Fruit fly (Drosophila melanogaster): ENCODE data around the gene CG5805.

CG5805 gene

dm6 chr3R:24787042-24787565 lies at the start of gene CG5805:
Gene CG5805 (minus strand): TSS chr3R:24787421.
- no peak for TF ChIP-seq CG8478 (optimal IDR thresholded peaks at IDR 0.05)

DNA sequence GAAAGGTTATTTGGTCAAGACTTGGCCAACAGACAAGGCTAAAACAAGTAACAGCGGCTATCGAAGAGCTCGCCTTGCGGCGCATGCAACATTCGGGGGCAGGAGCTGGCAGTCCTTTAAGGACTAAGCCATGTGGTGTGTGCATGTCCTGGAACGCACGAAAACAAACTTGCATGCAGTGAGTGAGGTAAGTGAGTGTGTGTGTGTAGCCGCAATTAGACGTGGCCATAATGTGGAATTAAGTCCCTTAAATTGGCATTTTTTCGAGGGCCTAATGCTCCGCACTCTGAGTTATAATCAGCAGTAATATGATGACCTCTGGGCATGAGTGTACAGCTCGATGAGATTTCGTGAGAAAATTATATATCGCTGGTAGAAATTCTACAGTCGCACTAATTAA lies 46.4 kb upstream of the CG5805 start, which contains the start of gene sosie:
Gene sosie, plus strand, starts transcription at position 301 of the 400 bp plus-strand sequence.
- TF ChIP-seq CG8478 (optimal IDR thresholded peaks at IDR 0.05) (no peak), CTCF (optimal IDR thresholded peaks at IDR 0.05) (no peak)

- no peak for TF ChIP-seq CG8478 (optimal IDR thresholded peaks at IDR 0.05)
- peak in 1 of 2 experiments; percentile 10 for TF ChIP-seq CTCF (optimal IDR thresholded peaks at IDR 0.05)
Observed at dm6 chr3R:24829887-24830351, 42.7 kb upstream of the CG5805 start, which contains the start of the genes Kaz and CG43273. Gene Kaz (minus strand): TSS chr3R:24829959. Gene CG43273 (plus strand): TSS chr3R:24830301.

DNA sequence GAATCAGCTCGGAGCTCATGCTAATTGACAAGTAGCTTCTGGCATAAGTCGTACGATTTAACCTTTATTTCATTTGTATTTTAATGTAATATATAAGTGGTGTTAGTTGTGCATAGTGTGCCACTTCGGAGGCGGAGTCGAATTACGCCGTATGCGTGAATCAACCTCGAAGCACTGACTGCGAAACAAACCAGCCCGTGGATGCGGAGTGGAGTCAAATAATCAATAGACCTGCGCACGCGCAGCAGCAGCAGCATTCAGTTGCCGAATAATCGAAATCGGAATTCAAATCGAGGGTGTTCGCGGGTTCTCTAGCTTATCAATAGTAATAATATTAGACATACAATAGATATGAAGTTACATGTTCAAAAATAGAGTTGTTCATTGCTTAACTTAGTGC lies 41.0 kb upstream of the CG5805 start, which contains the start of gene RabX4:
Gene RabX4, minus strand, starts transcription at position 176 of the 400 bp plus-strand sequence.
- no peak for TF ChIP-seq CTCF (optimal IDR thresholded peaks at IDR 0.05)

dm6 chr3R:24825548-24825947 lies 38.3 kb upstream of the CG5805 start, which contains the start of gene niki:
Gene niki (minus strand): TSS chr3R:24825648.
- TF ChIP-seq CG8478 (optimal IDR thresholded peaks at IDR 0.05) (no peak), CTCF (optimal IDR thresholded peaks at IDR 0.05) (no peak)

DNA sequence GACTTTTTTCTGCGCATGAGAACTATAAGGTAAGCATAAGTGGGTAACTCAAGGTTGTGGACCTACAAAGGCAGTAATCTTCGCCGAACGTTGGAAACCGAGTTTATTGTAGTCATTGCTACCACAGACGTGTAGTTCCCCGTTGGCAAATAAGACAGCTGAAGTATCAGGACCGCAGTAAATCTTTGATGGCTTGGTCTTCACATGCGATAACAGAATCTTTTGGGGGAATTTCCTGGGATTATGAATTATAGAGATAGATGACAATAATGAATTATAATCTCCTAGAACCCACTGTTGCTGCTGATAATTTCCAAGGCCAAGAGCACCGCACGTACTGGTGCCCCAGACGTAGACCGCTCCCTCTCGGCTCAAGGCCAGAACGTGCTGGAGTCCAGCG lies 35.8 kb upstream of the CG5805 start:
- TF ChIP-seq CTCF (optimal IDR thresholded peaks at IDR 0.05) (no peak), CG8478 (optimal IDR thresholded peaks at IDR 0.05) (no peak)

DNA sequence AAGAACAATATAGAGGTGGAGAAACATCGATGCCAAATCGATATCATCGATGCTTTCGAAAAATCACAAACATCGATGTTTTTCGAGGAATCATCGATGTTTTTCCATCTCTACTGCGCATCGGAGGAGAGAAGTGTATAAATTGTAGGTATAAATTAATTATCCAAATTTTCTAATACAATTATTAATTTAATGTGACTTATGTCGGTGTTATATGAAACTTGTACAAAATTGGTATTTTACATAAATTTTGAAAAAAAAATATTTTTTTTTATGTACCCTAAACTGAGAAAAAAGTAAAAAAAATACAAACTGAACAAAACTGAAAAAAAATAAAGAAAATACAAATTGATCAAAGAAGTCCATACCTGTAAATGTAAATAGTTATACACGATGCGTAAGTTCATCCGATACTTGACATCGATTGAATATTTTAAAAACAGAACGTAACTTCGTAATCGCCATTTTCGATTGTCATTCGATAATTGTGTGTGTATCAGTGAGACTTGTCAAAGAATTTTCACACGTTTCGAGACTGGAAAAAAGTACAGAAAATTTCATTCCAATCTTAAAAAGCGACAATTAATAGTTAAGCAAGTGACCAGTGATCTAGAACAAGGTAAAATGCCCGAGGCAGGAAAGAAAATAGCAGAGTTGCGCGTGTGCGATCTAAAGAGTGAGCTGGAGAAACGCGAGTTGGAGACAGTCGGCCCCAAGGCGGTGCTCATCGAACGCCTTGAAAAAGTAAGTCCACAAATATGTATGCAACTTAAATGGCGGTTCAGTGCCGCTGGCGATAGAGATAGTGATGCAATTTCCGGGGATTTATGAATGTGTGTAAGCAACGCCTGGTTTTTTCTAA lies 30.0 kb upstream of the CG5805 start, which contains the start of the genes CG5808 and Saf-B:
Gene CG5808, minus strand, starts transcription at position 15 of the 862 bp plus-strand sequence.
Gene Saf-B, plus strand, starts transcription at position 472 of the 862 bp plus-strand sequence.
- TF ChIP-seq CG8478 (optimal IDR thresholded peaks at IDR 0.05) (no peak), CTCF (optimal IDR thresholded peaks at IDR 0.05) (no peak)

DNA sequence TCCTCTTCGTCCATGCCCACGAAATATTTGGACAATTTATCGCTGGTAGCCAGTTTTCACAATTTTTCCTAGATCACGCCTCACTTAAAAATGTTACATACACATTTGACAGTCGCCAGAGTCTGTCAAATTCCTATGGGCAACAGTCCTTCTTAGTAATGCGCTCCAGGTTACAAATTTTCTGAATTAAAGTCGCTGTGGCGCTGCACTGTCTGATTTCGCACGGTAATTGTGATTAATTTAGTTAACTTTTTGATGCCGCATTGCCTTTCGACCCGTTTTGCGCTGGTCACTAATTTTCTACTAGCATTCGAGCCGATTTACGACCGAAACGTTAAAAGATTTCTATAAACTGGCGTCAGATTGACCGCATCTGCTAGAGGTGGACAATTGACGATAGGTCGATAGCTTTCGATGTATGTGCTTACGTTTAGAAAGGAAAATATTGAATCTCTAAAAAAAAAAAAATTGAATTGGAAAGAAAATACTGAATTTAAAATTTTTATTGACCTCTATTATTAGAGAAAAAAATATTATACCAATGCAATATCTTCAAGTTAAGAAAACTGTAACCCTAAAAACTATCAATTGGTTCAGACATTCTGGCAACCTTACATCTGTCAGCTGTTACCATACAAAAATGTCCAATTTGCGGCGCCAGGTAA lies 26.5 kb upstream of the CG5805 start, which contains the start of the genes lili and CG34150:
Gene lili, minus strand, starts transcription at position 376 of the 665 bp plus-strand sequence.
Gene CG34150, plus strand, starts transcription at position 626 of the 665 bp plus-strand sequence.
- no peak for TF ChIP-seq CG8478 (optimal IDR thresholded peaks at IDR 0.05)
- no peak for TF ChIP-seq CTCF (optimal IDR thresholded peaks at IDR 0.05)

- no peak for TF ChIP-seq CG8478 (optimal IDR thresholded peaks at IDR 0.05)
- no peak for TF ChIP-seq CTCF (optimal IDR thresholded peaks at IDR 0.05)
Observed at dm6 chr3R:24812987-24813636, 25.9 kb upstream of the CG5805 start.

dm6 chr3R:24812394-24812793 lies 25.2 kb upstream of the CG5805 start:
- TF ChIP-seq CTCF (optimal IDR thresholded peaks at IDR 0.05), result no peak

DNA sequence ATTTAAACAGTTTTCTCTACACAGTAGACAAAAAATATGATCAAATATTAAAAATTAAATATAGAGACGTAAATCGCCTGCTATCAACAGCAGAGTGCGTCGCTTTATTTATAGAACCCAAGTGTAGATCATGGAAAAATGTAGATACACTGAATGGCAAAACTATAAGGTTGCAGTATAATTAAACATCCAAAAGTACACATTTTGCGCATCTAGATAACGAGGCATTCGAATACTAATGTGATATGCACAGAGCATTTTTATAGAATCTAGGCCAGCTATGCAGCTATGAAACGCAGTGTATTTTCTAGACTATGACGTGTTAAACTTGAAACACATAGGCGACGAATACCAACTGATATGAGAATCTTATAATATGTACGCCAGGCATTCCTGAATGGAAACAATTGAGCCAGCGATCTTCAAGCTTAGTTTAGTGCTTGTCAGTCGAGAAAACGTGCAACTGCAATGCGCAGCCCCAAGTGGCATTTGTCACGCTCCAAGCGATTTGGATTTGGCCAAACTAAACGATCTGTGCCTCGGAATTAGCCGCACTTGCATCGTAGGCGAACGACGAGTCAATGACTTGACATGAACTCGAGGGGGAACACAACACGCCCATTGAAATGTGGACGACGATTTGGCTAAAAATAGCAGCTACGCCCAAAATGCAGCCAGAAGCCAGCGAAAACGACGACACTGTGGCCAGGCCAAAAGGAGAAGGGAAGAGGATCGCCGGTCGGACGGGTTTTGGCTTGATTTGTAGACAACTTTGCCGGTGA lies 23.8 kb upstream of the CG5805 start:
- TF ChIP-seq CTCF (optimal IDR thresholded peaks at IDR 0.05) (no peak), CG8478 (optimal IDR thresholded peaks at IDR 0.05) (no peak)

DNA sequence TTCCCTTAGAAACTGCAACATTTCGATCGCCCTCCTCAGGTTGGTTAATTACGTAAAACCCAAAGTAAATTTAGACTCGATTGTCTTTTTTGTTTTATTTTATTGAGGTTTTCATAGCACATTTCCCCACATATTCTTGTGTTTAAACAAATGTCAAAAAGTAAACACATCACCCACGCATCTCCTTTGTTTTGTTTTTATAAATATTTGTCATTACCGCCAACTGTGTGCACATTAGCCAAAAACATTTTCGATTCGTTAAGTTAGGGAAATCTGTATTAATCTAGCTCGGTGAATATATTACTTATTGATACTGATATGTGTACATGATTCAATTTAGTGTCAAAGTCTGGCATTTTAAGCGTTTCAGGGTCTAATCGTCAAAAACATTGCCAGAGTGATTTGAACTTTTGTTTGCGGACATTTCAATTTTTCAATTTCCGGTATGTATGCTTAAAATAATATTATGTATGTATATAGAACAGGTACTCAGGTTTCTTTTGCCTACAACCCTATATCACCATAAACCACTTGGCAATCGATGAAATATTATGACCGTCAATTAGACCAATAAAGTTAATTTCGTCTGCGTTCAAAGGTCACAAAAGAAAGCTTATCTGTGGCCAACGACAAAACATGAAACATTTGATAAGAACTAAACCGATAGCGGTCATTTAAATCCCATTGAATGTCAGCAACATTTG lies 22.5 kb upstream of the CG5805 start:
- no peak for TF ChIP-seq CG8478 (optimal IDR thresholded peaks at IDR 0.05)
- TF ChIP-seq CTCF (optimal IDR thresholded peaks at IDR 0.05), result no peak

dm6 chr3R:24807321-24807720 lies 20.1 kb upstream of the CG5805 start, which contains the start of gene CG6980:
Gene CG6980 (plus strand): TSS chr3R:24807621.
- TF ChIP-seq CTCF (optimal IDR thresholded peaks at IDR 0.05) (no peak), CG8478 (optimal IDR thresholded peaks at IDR 0.05) (no peak)

All from S2 (cell line).